Worm (Caenorhabditis elegans) whole organism, L2 larva: ENCODE measurements around the gene F37C4.5.

Experiments used
- C34F6.9 ChIP-seq: fragments of 150-350 bp; optimal IDR thresholded peaks from 2 replicates; lab custom pipeline; 2014; ENCODE audit warnings: missing biosample characterization, missing genetic modification characterization
- F13H6.1 ChIP-seq: sonication (generic microtip); optimal IDR thresholded peaks from 2 replicates; lab custom pipeline; 2016; ENCODE audit warnings: missing genetic modification characterization, missing compliant biosample characterization
- R02D3.7 ChIP-seq: fragments of 150-350 bp; optimal IDR thresholded peaks from 2 replicates; lab custom pipeline; 2014; ENCODE audit warnings: missing biosample characterization, missing genetic modification characterization
- Y55F3AM.14 ChIP-seq: fragments of 200-800 bp; sonication (Bioruptor generic); optimal IDR thresholded peaks from 2 replicates; lab custom pipeline; 2018; ENCODE audit warnings: mild to moderate bottlenecking, missing genetic modification characterization, missing compliant biosample characterization
- ZK546.5 ChIP-seq: sonication (generic microtip); optimal IDR thresholded peaks from 2 replicates; lab custom pipeline; 2017; ENCODE audit warnings: missing biosample characterization, missing genetic modification characterization
- alr-1 ChIP-seq: fragments of 150-350 bp; optimal IDR thresholded peaks from 2 replicates; lab custom pipeline; 2014; ENCODE audit warnings: missing biosample characterization, missing genetic modification characterization
- aly-2 ChIP-seq: fragments of 150-350 bp; optimal IDR thresholded peaks from 2 replicates; lab custom pipeline; 2014; ENCODE audit warnings: missing biosample characterization, missing genetic modification characterization
- ama-1 ChIP-seq: fragments of 150-350 bp; optimal IDR thresholded peaks from 2 replicates; lab custom pipeline; 2018; ENCODE audit warnings: inconsistent platforms
- blmp-1 ChIP-seq: sonication (generic microtip); optimal IDR thresholded peaks from 2 replicates; lab custom pipeline; 2017; ENCODE audit warnings: missing genetic modification characterization, mild to moderate bottlenecking, missing compliant biosample characterization, antibody characterized with exemption, moderate library complexity; ENCODE audit not compliant: insufficient read depth
- ceh-16 ChIP-seq: fragments of 150-350 bp; optimal IDR thresholded peaks from 2 replicates; lab custom pipeline; 2014; ENCODE audit warnings: missing biosample characterization, missing genetic modification characterization
- ceh-82 ChIP-seq: fragments of 150-350 bp; optimal IDR thresholded peaks from 2 replicates; lab custom pipeline; 2014; ENCODE audit warnings: missing biosample characterization, missing genetic modification characterization
- crh-2 ChIP-seq: sonication (generic microtip); optimal IDR thresholded peaks from 2 replicates; lab custom pipeline; 2017; ENCODE audit warnings: missing biosample characterization, missing genetic modification characterization
- dmd-4 ChIP-seq: sonication (generic microtip); optimal IDR thresholded peaks from 2 replicates; lab custom pipeline; 2017; ENCODE audit warnings: missing biosample characterization, missing genetic modification characterization
- egl-27 ChIP-seq: sonication (generic microtip); optimal IDR thresholded peaks from 3 replicates; lab custom pipeline; 2017; ENCODE audit warnings: missing biosample characterization, missing genetic modification reagents, missing genetic modification characterization
- elt-1 ChIP-seq: fragments of 150-350 bp; optimal IDR thresholded peaks from 2 replicates; lab custom pipeline; 2014; ENCODE audit warnings: missing biosample characterization, missing genetic modification characterization
- elt-3 ChIP-seq: sonication (generic microtip); optimal IDR thresholded peaks from 2 replicates; lab custom pipeline; 2017; ENCODE audit warnings: missing biosample characterization, missing genetic modification characterization
- fos-1 ChIP-seq: fragments of 150-350 bp; optimal IDR thresholded peaks from 2 replicates; lab custom pipeline; 2014; ENCODE audit warnings: missing biosample characterization, missing genetic modification characterization
- gmeb-1 ChIP-seq: fragments of 150-350 bp; optimal IDR thresholded peaks from 2 replicates; lab custom pipeline; 2014; ENCODE audit warnings: missing biosample characterization, missing genetic modification characterization
- lin-11 ChIP-seq: fragments of 150-350 bp; sonication (generic microtip); optimal IDR thresholded peaks from 2 replicates; lab custom pipeline; 2014; ENCODE audit warnings: missing biosample characterization, missing genetic modification characterization, inconsistent platforms, mixed read lengths
- lin-13 ChIP-seq: fragments of 150-350 bp; optimal IDR thresholded peaks from 2 replicates; lab custom pipeline; 2014; ENCODE audit warnings: missing biosample characterization, missing genetic modification reagents, missing genetic modification characterization
- lin-39 ChIP-seq: fragments of 150-350 bp; optimal IDR thresholded peaks from 2 replicates; lab custom pipeline; 2014; ENCODE audit warnings: missing biosample characterization, missing genetic modification reagents, missing genetic modification characterization
- lsy-2 ChIP-seq, 2 experiments: fragments of 150-350 bp in 1 of 2; sonication (generic microtip) in 1 of 2; optimal IDR thresholded peaks; 2 replicates each; lab custom pipeline; 2014 to 2017; ENCODE audit warnings: missing biosample characterization in 2 of 2, missing genetic modification characterization in 2 of 2
- mab-5 ChIP-seq: fragments of 150-350 bp; optimal IDR thresholded peaks from 2 replicates; lab custom pipeline; 2014; ENCODE audit warnings: missing biosample characterization, missing genetic modification characterization
- mbf-1 ChIP-seq: sonication (generic microtip); optimal IDR thresholded peaks from 2 replicates; lab custom pipeline; 2017; ENCODE audit warnings: missing biosample characterization, missing genetic modification characterization
- mdl-1 ChIP-seq, 2 experiments: fragments of 150-350 bp in 1 of 2; sonication (generic microtip) in 1 of 2; optimal IDR thresholded peaks; 2 replicates each; lab custom pipeline; 2017; ENCODE audit warnings: missing biosample characterization in 2 of 2, missing genetic modification characterization in 2 of 2
- nhr-10 ChIP-seq: sonication (generic microtip); optimal IDR thresholded peaks from 2 replicates; lab custom pipeline; 2017; ENCODE audit warnings: missing biosample characterization, missing genetic modification characterization
- nhr-11 ChIP-seq: fragments of 150-350 bp; optimal IDR thresholded peaks from 2 replicates; lab custom pipeline; 2014; ENCODE audit warnings: missing biosample characterization, missing genetic modification characterization
- nhr-12 ChIP-seq: fragments of 150-350 bp; optimal IDR thresholded peaks from 2 replicates; lab custom pipeline; 2014; ENCODE audit warnings: missing biosample characterization, missing genetic modification characterization
- nhr-129 ChIP-seq: fragments of 150-350 bp; optimal IDR thresholded peaks from 2 replicates; lab custom pipeline; 2014; ENCODE audit warnings: missing biosample characterization, missing genetic modification characterization
- nhr-21 ChIP-seq: fragments of 150-350 bp; optimal IDR thresholded peaks from 2 replicates; lab custom pipeline; 2014; ENCODE audit warnings: missing biosample characterization, missing genetic modification characterization
- nhr-23 ChIP-seq: fragments of 150-350 bp; optimal IDR thresholded peaks from 2 replicates; lab custom pipeline; 2014; ENCODE audit warnings: missing biosample characterization, missing genetic modification reagents, missing genetic modification characterization
- nhr-237 ChIP-seq: fragments of 150-350 bp; optimal IDR thresholded peaks from 2 replicates; lab custom pipeline; 2014; ENCODE audit warnings: missing biosample characterization, missing genetic modification characterization
- nhr-25 ChIP-seq: fragments of 150-350 bp; sonication (generic microtip); optimal IDR thresholded peaks from 3 replicates; lab custom pipeline; 2014; ENCODE audit warnings: missing biosample characterization, missing genetic modification characterization
- nhr-6 ChIP-seq: fragments of 150-350 bp; optimal IDR thresholded peaks from 2 replicates; lab custom pipeline; 2014; ENCODE audit warnings: missing biosample characterization, missing genetic modification characterization
- nhr-77 ChIP-seq: fragments of 150-350 bp; optimal IDR thresholded peaks from 2 replicates; lab custom pipeline; 2014; ENCODE audit warnings: missing biosample characterization, missing genetic modification characterization
- peb-1 ChIP-seq: fragments of 150-350 bp; optimal IDR thresholded peaks from 2 replicates; lab custom pipeline; 2014; ENCODE audit warnings: missing biosample characterization, missing genetic modification characterization
- sem-4 ChIP-seq: fragments of 150-350 bp; optimal IDR thresholded peaks from 2 replicates; lab custom pipeline; 2014; ENCODE audit warnings: missing biosample characterization, missing genetic modification reagents, missing genetic modification characterization
- skn-1 ChIP-seq: sonication (generic microtip); optimal IDR thresholded peaks from 2 replicates; lab custom pipeline; 2017; ENCODE audit warnings: missing biosample characterization, missing genetic modification characterization
- sma-3 ChIP-seq: sonication (generic microtip); optimal IDR thresholded peaks from 2 replicates; lab custom pipeline; 2016; ENCODE audit warnings: missing genetic modification reagents, missing genetic modification characterization, missing compliant biosample characterization
- sma-9 ChIP-seq, 2 experiments: fragments of 150-350 bp in 1 of 2; sonication (generic microtip) in 1 of 2; optimal IDR thresholded peaks; 2 replicates each; lab custom pipeline; 2014 to 2016; ENCODE audit warnings: missing genetic modification characterization in 2 of 2, mild to moderate bottlenecking in 1 of 2, missing biosample characterization in 1 of 2, missing compliant biosample characterization in 1 of 2, missing genetic modification reagents in 1 of 2, moderate library complexity in 1 of 2
- snpc-4 ChIP-seq: fragments of 150-350 bp; optimal IDR thresholded peaks from 2 replicates; lab custom pipeline; 2014; ENCODE audit warnings: missing biosample characterization, missing genetic modification characterization
- unc-39 ChIP-seq: fragments of 150-350 bp; optimal IDR thresholded peaks from 2 replicates; lab custom pipeline; 2014; ENCODE audit warnings: missing biosample characterization, missing genetic modification characterization
- unc-55 ChIP-seq: fragments of 150-350 bp; sonication (generic microtip); optimal IDR thresholded peaks from 3 replicates; lab custom pipeline; 2014; ENCODE audit warnings: missing biosample characterization, missing genetic modification reagents, missing genetic modification characterization
- unc-62 ChIP-seq: fragments of 150-350 bp; optimal IDR thresholded peaks from 2 replicates; lab custom pipeline; 2014; ENCODE audit warnings: missing biosample characterization, missing genetic modification reagents, missing genetic modification characterization
- zag-1 ChIP-seq: fragments of 150-350 bp; optimal IDR thresholded peaks from 2 replicates; lab custom pipeline; 2014; ENCODE audit warnings: missing biosample characterization, missing genetic modification characterization
- ztf-1 ChIP-seq: fragments of 200-800 bp; sonication (Bioruptor generic); conservative IDR thresholded peaks from 2 replicates; pipeline ENCODE4 v1.3.6; 2022; ENCODE audit warnings: missing genetic modification characterization, missing compliant biosample characterization
- ztf-11 ChIP-seq: sonication (generic microtip); optimal IDR thresholded peaks from 2 replicates; lab custom pipeline; 2017; ENCODE audit warnings: missing biosample characterization, missing genetic modification characterization
- ztf-4 ChIP-seq: fragments of 150-350 bp; optimal IDR thresholded peaks from 2 replicates; lab custom pipeline; 2014; ENCODE audit warnings: missing biosample characterization, missing genetic modification characterization

Gene F37C4.5

DNA sequence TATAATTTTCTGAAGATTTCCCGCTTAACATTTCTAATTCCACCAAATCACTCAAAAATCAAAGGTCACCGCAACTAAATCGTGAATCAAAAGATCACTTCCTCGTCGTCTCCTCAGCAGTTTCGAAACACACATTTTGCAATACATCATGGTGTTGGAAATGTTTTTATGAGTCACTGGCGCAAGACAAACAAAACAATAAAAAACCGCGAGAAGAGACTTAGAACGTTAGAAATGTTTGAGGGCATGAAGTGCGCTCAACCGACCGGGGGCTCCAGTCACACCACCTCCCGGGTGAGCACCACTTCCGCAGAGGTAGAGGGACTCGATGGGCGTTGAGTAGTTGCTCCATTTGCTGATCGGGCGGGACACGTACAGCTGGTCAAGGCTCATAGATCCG lies 1.7 kb upstream of the F37C4.5 start:
- TF ChIP-seq unc-39 (tag; lab: Kevin White, UChicago) (no peak), mdl-1 (tag; optimal IDR thresholded peaks at IDR 0.05; lab: Kevin White, UChicago) (no peak), ama-1 (lab: Kevin White, UChicago) (no peak), nhr-11 (tag; lab: Kevin White, UChicago) (no peak), mab-5 (tag; lab: Kevin White, UChicago) (peak; percentile 85), nhr-12 (tag; lab: Kevin White, UChicago) (no peak), F13H6.1 (tag; lab: Kevin White, UChicago) (peak; percentile 33), sma-3 (GFP tag; lab: Kevin White, UChicago) (peak; percentile 42), nhr-77 (tag; lab: Kevin White, UChicago) (no peak), dmd-4 (no peak), nhr-21 (no peak), sma-9 (GFP tag; optimal IDR thresholded peaks at IDR 0.05; lab: Kevin White, UChicago) (peak; percentile 73), sma-9 (tag; optimal IDR thresholded peaks at IDR 0.05; lab: Kevin White, UChicago) (no peak), ceh-16 (tag; lab: Kevin White, UChicago) (no peak), mbf-1 (tag; lab: Kevin White, UChicago) (no peak), C34F6.9 (tag; lab: Kevin White, UChicago) (peak; percentile 59), alr-1 (tag; lab: Kevin White, UChicago) (no peak), lin-11 (tag; lab: Kevin White, UChicago) (no peak), lsy-2 (tag; optimal IDR thresholded peaks at IDR 0.05; lab: Kevin White, UChicago) (no peak), nhr-237 (tag; lab: Kevin White, UChicago) (no peak), nhr-129 (tag; lab: Kevin White, UChicago) (peak; percentile 47), nhr-10 (no peak), R02D3.7 (tag; lab: Kevin White, UChicago) (no peak), ceh-82 (tag; lab: Kevin White, UChicago) (no peak), peb-1 (tag; lab: Kevin White, UChicago) (no peak), lin-13 (GFP tag; lab: Kevin White, UChicago) (no peak), nhr-6 (no peak), zag-1 (tag; lab: Kevin White, UChicago) (no peak), elt-1 (tag; lab: Kevin White, UChicago) (no peak), nhr-25 (tag; lab: Kevin White, UChicago) (no peak), ZK546.5 (tag; lab: Kevin White, UChicago) (no peak), snpc-4 (tag; lab: Kevin White, UChicago) (no peak), aly-2 (tag; lab: Kevin White, UChicago) (no peak), Y55F3AM.14 (GFP tag; lab: Kevin White, UChicago) (peak; percentile 41), egl-27 (tag; lab: Kevin White, UChicago) (peak; percentile 21), elt-3 (tag; lab: Kevin White, UChicago) (no peak), blmp-1 (tag; lab: Kevin White, UChicago) (no peak), ztf-4 (tag; lab: Kevin White, UChicago) (no peak), gmeb-1 (tag; lab: Kevin White, UChicago) (no peak), nhr-23 (tag; lab: Kevin White, UChicago) (no peak), sem-4 (tag; lab: Kevin White, UChicago) (peak; percentile 45), unc-55 (peak; percentile 75), lin-39 (tag; lab: Kevin White, UChicago) (no peak), ztf-1 (GFP tag; lab: Robert Waterston, UW) (no peak), ztf-11 (tag; lab: Kevin White, UChicago) (no peak), unc-62 (GFP tag; lab: Kevin White, UChicago) (no peak), skn-1 (tag; lab: Kevin White, UChicago) (no peak), crh-2 (peak; percentile 31), fos-1 (tag; lab: Kevin White, UChicago) (peak; percentile 82)
